Worm (Caenorhabditis elegans) whole organism, L2 larva: ENCODE results near the gene T07C12.10.

Experiments used
- Y55F3AM.14 ChIP-seq: fragments of 200-800 bp; sonication (Bioruptor generic); optimal IDR thresholded peaks from 2 replicates; lab custom pipeline; 2018; ENCODE audit warnings: mild to moderate bottlenecking, missing genetic modification characterization, missing compliant biosample characterization
- ama-1 ChIP-seq: fragments of 150-350 bp; optimal IDR thresholded peaks from 2 replicates; lab custom pipeline; 2018; ENCODE audit warnings: inconsistent platforms
- elt-3 ChIP-seq: sonication (generic microtip); optimal IDR thresholded peaks from 2 replicates; lab custom pipeline; 2017; ENCODE audit warnings: missing biosample characterization, missing genetic modification characterization
- lsy-2 ChIP-seq, 2 experiments: fragments of 150-350 bp in 1 of 2; sonication (generic microtip) in 1 of 2; optimal IDR thresholded peaks; 2 replicates each; lab custom pipeline; 2014 to 2017; ENCODE audit warnings: missing biosample characterization in 2 of 2, missing genetic modification characterization in 2 of 2
- mab-5 ChIP-seq: fragments of 150-350 bp; optimal IDR thresholded peaks from 2 replicates; lab custom pipeline; 2014; ENCODE audit warnings: missing biosample characterization, missing genetic modification characterization
- unc-55 ChIP-seq: fragments of 150-350 bp; sonication (generic microtip); optimal IDR thresholded peaks from 3 replicates; lab custom pipeline; 2014; ENCODE audit warnings: missing biosample characterization, missing genetic modification reagents, missing genetic modification characterization

DNA sequence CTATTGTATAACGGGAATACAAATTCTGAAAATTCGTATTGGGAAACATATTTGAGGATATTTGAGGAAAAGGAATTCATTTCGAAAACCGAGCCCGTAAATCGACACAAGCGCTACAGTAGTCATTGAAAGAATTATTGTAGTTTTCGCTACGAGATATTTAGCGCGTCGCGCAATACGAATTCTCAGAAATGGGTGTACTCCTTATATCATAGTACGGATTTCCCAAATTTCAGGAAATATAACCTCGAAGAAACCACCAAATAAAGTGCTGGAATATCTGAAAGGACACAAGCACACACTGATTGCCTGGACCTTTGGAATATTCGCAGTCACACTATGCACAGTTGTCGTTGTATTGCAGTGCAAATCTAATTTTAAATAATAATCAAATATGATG lies 32.9 kb downstream of the T07C12.10 start:
- TF ChIP-seq mab-5 (tag; lab: Kevin White, UChicago): no peak
- TF ChIP-seq elt-3 (tag; lab: Kevin White, UChicago): no peak
- no peak for TF ChIP-seq lsy-2 (tag; optimal IDR thresholded peaks at IDR 0.05; lab: Kevin White, UChicago)
- no peak for TF ChIP-seq ama-1
- no peak for TF ChIP-seq Y55F3AM.14 (GFP tag; lab: Kevin White, UChicago)
- no peak for TF ChIP-seq unc-55 (GFP tag; lab: Kevin White, UChicago)
